Fruit fly (Drosophila melanogaster): Measurements from ENCODE around the gene Nop56.
A peak's percentile ranks its signal among the peaks of the same experiment; 100 is the strongest.

The Nop56 gene

DNA sequence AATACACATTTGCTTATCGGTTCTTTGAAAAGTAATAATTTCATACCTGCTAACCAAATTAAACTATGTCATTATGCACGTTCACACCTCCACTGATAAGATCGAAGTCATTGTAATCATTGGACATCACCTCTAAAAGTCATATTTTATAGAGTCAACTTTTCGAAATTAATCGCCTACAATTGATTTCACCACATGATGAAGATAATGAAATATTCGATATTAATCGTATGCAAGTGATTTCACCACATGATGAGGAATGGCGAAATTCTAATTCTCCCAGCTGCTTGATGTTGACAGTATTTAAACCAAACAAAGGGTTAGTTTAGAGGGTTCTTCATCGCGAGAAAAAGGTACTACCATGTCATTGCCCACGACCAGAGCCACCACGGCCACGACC, 45.2 kb downstream of the Nop56 start, which contains the start of gene CG18596 (continued):
- no peak for TF ChIP-seq CG32767 (GFP tag; IDR thresholded peaks at IDR 0.05)
- TF ChIP-seq CG2889 (GFP tag; IDR thresholded peaks at IDR 0.05): no peak
- no peak for TF ChIP-seq Ravus (GFP tag; IDR thresholded peaks at IDR 0.05)
- TF ChIP-seq repo (GFP tag; optimal IDR thresholded peaks at IDR 0.05): no peak
- TF ChIP-seq dimm (GFP tag; IDR thresholded peaks at IDR 0.05): no peak
- peak; percentile 94 for TF ChIP-seq CG2116 (GFP tag; optimal IDR thresholded peaks at IDR 0.05)
- no peak for TF ChIP-seq insv (GFP tag; optimal IDR thresholded peaks at IDR 0.05)
- TF ChIP-seq CG8765 (GFP tag; IDR thresholded peaks at IDR 0.05): no peak
- TF ChIP-seq CG14710 (tag; optimal IDR thresholded peaks at IDR 0.05): peak; percentile 43
- 0 out of 3 replicates have a peak, but pooled peaks have one; percentile 5 for TF ChIP-seq z (GFP tag; IDR thresholded peaks at IDR 0.05)
- no peak for TF ChIP-seq CG6854 (GFP tag; optimal IDR thresholded peaks at IDR 0.05)
- TF ChIP-seq bcd (GFP tag; optimal IDR thresholded peaks at IDR 0.05): no peak
- TF ChIP-seq Trl (optimal IDR thresholded peaks at IDR 0.05): no peak
- no peak for TF ChIP-seq Trl (GFP tag; optimal IDR thresholded peaks at IDR 0.05)
- TF ChIP-seq Rfx (GFP tag; IDR thresholded peaks at IDR 0.05): no peak
- peak in 1 of 2 experiments; percentile 73 for TF ChIP-seq crp (GFP tag; optimal IDR thresholded peaks at IDR 0.05)
- TF ChIP-seq Abd-B (GFP tag; optimal IDR thresholded peaks at IDR 0.05): no peak
- TF ChIP-seq al (GFP tag; IDR thresholded peaks at IDR 0.05): no peak
- TF ChIP-seq vfl (GFP tag; optimal IDR thresholded peaks at IDR 0.05): no peak
- peak; percentile 33 for TF ChIP-seq CG10267 (tag; optimal IDR thresholded peaks at IDR 0.05)
- TF ChIP-seq Mad (GFP tag; optimal IDR thresholded peaks at IDR 0.05): no peak
- no peak for TF ChIP-seq lola (GFP tag; optimal IDR thresholded peaks at IDR 0.05)
- TF ChIP-seq Nf-YC (tag; optimal IDR thresholded peaks at IDR 0.05): no peak
- peak; percentile 29 for TF ChIP-seq CG15514 (GFP tag; optimal IDR thresholded peaks at IDR 0.05)
- TF ChIP-seq Scr (GFP tag; IDR thresholded peaks at IDR 0.05; ENCODE audit: partially characterized antibody): peak; percentile 98
- no peak for TF ChIP-seq CG18476 (GFP tag; optimal IDR thresholded peaks at IDR 0.05)
- no peak for TF ChIP-seq Blimp-1 (GFP tag; optimal IDR thresholded peaks at IDR 0.05)
- TF ChIP-seq CG9876 (GFP tag; optimal IDR thresholded peaks at IDR 0.05): no peak
- no peak for TF ChIP-seq chn (GFP tag; optimal IDR thresholded peaks at IDR 0.05)
- no peak for TF ChIP-seq Chrac-16 (GFP tag; optimal IDR thresholded peaks at IDR 0.05)
- TF ChIP-seq bbx (GFP tag; IDR thresholded peaks at IDR 0.05; ENCODE audit: partially characterized antibody): peak; percentile 93
- no peak for TF ChIP-seq nerfin-1 (tag; optimal IDR thresholded peaks at IDR 0.05)
- peak; percentile 38 for TF ChIP-seq Kr (GFP tag; optimal IDR thresholded peaks at IDR 0.05)
- TF ChIP-seq CG32532 (GFP tag; IDR thresholded peaks at IDR 0.05): no peak
- no peak for TF ChIP-seq ranshi (GFP tag; IDR thresholded peaks at IDR 0.05)
- TF ChIP-seq salm (tag; optimal IDR thresholded peaks at IDR 0.05): no peak
- no peak for TF ChIP-seq CG6272 (GFP tag; IDR thresholded peaks at IDR 0.05)
- TF ChIP-seq prd (optimal IDR thresholded peaks at IDR 0.05): no peak
- no peak for TF ChIP-seq prd (GFP tag; IDR thresholded peaks at IDR 0.05)
- TF ChIP-seq CG3163 (GFP tag; optimal IDR thresholded peaks at IDR 0.05): no peak
- TF ChIP-seq Aef1 (GFP tag; IDR thresholded peaks at IDR 0.05): no peak
- no peak for TF ChIP-seq kni (GFP tag; optimal IDR thresholded peaks at IDR 0.05)
- TF ChIP-seq Asciz (GFP tag; optimal IDR thresholded peaks at IDR 0.05): no peak
- no peak for TF ChIP-seq B-H2 (GFP tag; optimal IDR thresholded peaks at IDR 0.05)
- TF ChIP-seq CG3726 (GFP tag; IDR thresholded peaks at IDR 0.05): no peak
- TF ChIP-seq lov (optimal IDR thresholded peaks at IDR 0.05): no peak
- TF ChIP-seq lov (GFP tag; IDR thresholded peaks at IDR 0.05): no peak
- no peak for TF ChIP-seq sim (GFP tag; IDR thresholded peaks at IDR 0.05)
- TF ChIP-seq CG12769 (tag; optimal IDR thresholded peaks at IDR 0.05): no peak
- no peak for TF ChIP-seq Sox100B (GFP tag; optimal IDR thresholded peaks at IDR 0.05)
- TF ChIP-seq oc (tag; optimal IDR thresholded peaks at IDR 0.05): no peak
- TF ChIP-seq CG7963 (GFP tag; IDR thresholded peaks at IDR 0.05; ENCODE audit: partially characterized antibody): peak; percentile 61; the same call in 1 of the 3 replicates

Measured in whole organism, embryonic.